Worm (Caenorhabditis elegans): ENCODE measurements around the gene srt-54.

srt-54 gene

ce11 chrII:160561-161123 lies 43.6 kb downstream of the srt-54 start (continued):
- TF ChIP-seq ztf-11 (tag; optimal IDR thresholded peaks at IDR 0.05) (no peak), egl-13 (tag; optimal IDR thresholded peaks at IDR 0.05) (no peak), mab-9 (GFP tag; IDR thresholded peaks at IDR 0.05) (no peak), lsy-2 (tag; optimal IDR thresholded peaks at IDR 0.05) (peak in 1 of 2 experiments; percentile 13), grh-1 (GFP tag; IDR thresholded peaks at IDR 0.05) (no peak), rnt-1 (tag; optimal IDR thresholded peaks at IDR 0.05) (peak; percentile 5)

- TF ChIP-seq rnt-1 (tag; optimal IDR thresholded peaks at IDR 0.05) (peak; percentile 72), unc-62 (GFP tag; optimal IDR thresholded peaks at IDR 0.05) (no peak), ceh-88 (GFP tag; IDR thresholded peaks at IDR 0.05) (no peak), tlp-1 (tag; optimal IDR thresholded peaks at IDR 0.05) (no peak), nhr-19 (GFP tag; conservative IDR thresholded peaks at IDR 0.05) (peak; percentile 51), lin-13 (GFP tag; optimal IDR thresholded peaks at IDR 0.05) (no peak), ces-1 (GFP tag; optimal IDR thresholded peaks at IDR 0.05) (no peak), ceh-8 (GFP tag; optimal IDR thresholded peaks at IDR 0.05) (no peak), nhr-85 (tag) (no peak), blmp-1 (tag; optimal IDR thresholded peaks at IDR 0.05) (no peak), sox-4 (tag; optimal IDR thresholded peaks at IDR 0.05) (no peak), lin-35 (GFP tag; optimal IDR thresholded peaks at IDR 0.05) (no peak), nhr-71 (tag; optimal IDR thresholded peaks at IDR 0.05) (peak; percentile 71), isw-1 (GFP tag; IDR thresholded peaks at IDR 0.05) (no peak), nhr-20 (tag; optimal IDR thresholded peaks at IDR 0.05) (peak; percentile 19), efl-1 (optimal IDR thresholded peaks at IDR 0.05) (peak in 1 of 2 experiments; percentile 22), efl-1 (GFP tag; optimal IDR thresholded peaks at IDR 0.05 in 1 of 2) (peak in 1 of 2 experiments; percentile 92), aly-2 (tag; optimal IDR thresholded peaks at IDR 0.05) (no peak), elt-2 (tag; optimal IDR thresholded peaks at IDR 0.05) (no peak), fos-1 (tag; optimal IDR thresholded peaks at IDR 0.05) (no peak), dpl-1 (GFP tag; optimal IDR thresholded peaks at IDR 0.05) (no peak), C34B4.2 (tag; optimal IDR thresholded peaks at IDR 0.05) (no peak), dsc-1 (tag; optimal IDR thresholded peaks at IDR 0.05) (peak; percentile 32), nhr-11 (tag; optimal IDR thresholded peaks at IDR 0.05) (no peak), xbp-1 (tag; optimal IDR thresholded peaks at IDR 0.05) (peak; percentile 47), nhr-84 (tag; optimal IDR thresholded peaks at IDR 0.05) (no peak), fkh-10 (GFP tag; optimal IDR thresholded peaks at IDR 0.05) (no peak), zag-1 (tag; optimal IDR thresholded peaks at IDR 0.05) (no peak), hpl-2 (GFP tag; optimal IDR thresholded peaks at IDR 0.05) (no peak), snu-23 (GFP tag; optimal IDR thresholded peaks at IDR 0.05) (peak; percentile 48), grh-1 (GFP tag; IDR thresholded peaks at IDR 0.05) (no peak), elt-3 (tag; optimal IDR thresholded peaks at IDR 0.05) (no peak), lin-39 (tag; optimal IDR thresholded peaks at IDR 0.05) (peak; percentile 8), mdl-1 (tag; optimal IDR thresholded peaks at IDR 0.05) (no peak), lsy-2 (tag; optimal IDR thresholded peaks at IDR 0.05) (peak; percentile 31 to 41), ceh-82 (tag; optimal IDR thresholded peaks at IDR 0.05) (no peak), jun-1 (tag; optimal IDR thresholded peaks at IDR 0.05) (no peak), nhr-90 (tag; optimal IDR thresholded peaks at IDR 0.05; ENCODE audit: poor library complexity) (no peak), efl-3 (GFP tag; optimal IDR thresholded peaks at IDR 0.05) (no peak), ets-5 (GFP tag; IDR thresholded peaks at IDR 0.05) (no peak), nhr-237 (tag; optimal IDR thresholded peaks at IDR 0.05) (no peak), nhr-76 (tag; optimal IDR thresholded peaks at IDR 0.05) (no peak), lin-15B (tag; optimal IDR thresholded peaks at IDR 0.05) (no peak), egl-13 (tag; optimal IDR thresholded peaks at IDR 0.05) (no peak), pag-3 (tag; optimal IDR thresholded peaks at IDR 0.05; ENCODE audit: borderline replicate concordance, insufficient read depth) (no peak), nhr-12 (tag; optimal IDR thresholded peaks at IDR 0.05) (no peak), egl-27 (tag; optimal IDR thresholded peaks at IDR 0.05) (no peak), alr-1 (tag; optimal IDR thresholded peaks at IDR 0.05; ENCODE audit: borderline replicate concordance) (no peak)
Measured at ce11 chrII:161275-161674, 44.3 kb downstream of the srt-54 start.

Data from whole organism, L1 larva.